6 worm cellular contexts compared by ENCODE assay signal in genomic region chrIII:299220-299619, ce11.
TF ChIP-seq lines count a peak whose summit lies in the region.

No protein-coding gene starts in this region.

TF ChIP-seq in whole organism, L1 larva, 84 proteins besides CTCF, POLR2A, EP300 and RAD21:
- TF ChIP-seq lin-15B (tag; optimal IDR thresholded peaks at IDR 0.05; lab: Kevin White, UChicago): no peak
- no peak for TF ChIP-seq pqm-1 (tag; optimal IDR thresholded peaks at IDR 0.05; lab: Kevin White, UChicago)
- TF ChIP-seq elt-2 (tag; optimal IDR thresholded peaks at IDR 0.05; lab: Kevin White, UChicago): peak; percentile 43
- TF ChIP-seq unc-30 (tag; optimal IDR thresholded peaks at IDR 0.05; lab: Kevin White, UChicago): no peak
- TF ChIP-seq tbx-2 (tag; optimal IDR thresholded peaks at IDR 0.05; lab: Kevin White, UChicago): no peak
- no peak for TF ChIP-seq nhr-28 (tag; optimal IDR thresholded peaks at IDR 0.05; lab: Kevin White, UChicago)
- no peak for TF ChIP-seq tlp-1 (tag; optimal IDR thresholded peaks at IDR 0.05; lab: Kevin White, UChicago)

TF ChIP-seq in whole organism, L2 larva, 48 proteins besides CTCF, POLR2A, EP300 and RAD21:
- peak; percentile 5 for TF ChIP-seq crh-2 (tag; optimal IDR thresholded peaks at IDR 0.05; lab: Kevin White, UChicago)
- TF ChIP-seq fos-1 (tag; optimal IDR thresholded peaks at IDR 0.05; lab: Kevin White, UChicago): peak; percentile 74
- no peak for TF ChIP-seq ZK546.5 (tag; optimal IDR thresholded peaks at IDR 0.05; lab: Kevin White, UChicago)
- TF ChIP-seq C34F6.9 (tag; optimal IDR thresholded peaks at IDR 0.05; lab: Kevin White, UChicago): no peak

TF ChIP-seq in whole organism, L3 larva, 47 proteins besides CTCF, POLR2A, EP300 and RAD21:
- TF ChIP-seq mml-1 (tag; optimal IDR thresholded peaks at IDR 0.05; lab: Kevin White, UChicago) (no peak), elt-2 (tag; optimal IDR thresholded peaks at IDR 0.05; lab: Kevin White, UChicago) (peak; percentile 82), pqm-1 (tag; optimal IDR thresholded peaks at IDR 0.05; lab: Kevin White, UChicago) (peak; percentile 36)
TF ChIP-seq in whole organism, L3 larva: peak in this region for 2.

TF ChIP-seq in whole organism, L4 larva, 104 proteins besides CTCF, POLR2A, EP300 and RAD21:
- TF ChIP-seq nhr-111 (GFP tag; optimal IDR thresholded peaks at IDR 0.05; lab: Kevin White, UChicago) (no peak), daf-16 (GFP tag; optimal IDR thresholded peaks at IDR 0.05; lab: Kevin White, UChicago) (no peak), daf-16 (tag; optimal IDR thresholded peaks at IDR 0.05; lab: Kevin White, UChicago) (peak; percentile 32), pqm-1 (tag; optimal IDR thresholded peaks at IDR 0.05; lab: Kevin White, UChicago) (peak; percentile 72), nhr-28 (tag; optimal IDR thresholded peaks at IDR 0.05; lab: Kevin White, UChicago) (peak; percentile 70), lin-13 (GFP tag; optimal IDR thresholded peaks at IDR 0.05; lab: Kevin White, UChicago) (no peak), dve-1 (tag; optimal IDR thresholded peaks at IDR 0.05; lab: Kevin White, UChicago; ENCODE audit: insufficient read depth) (peak; percentile 44), ceh-44 (GFP tag; IDR thresholded peaks at IDR 0.05; lab: Robert Waterston, UW) (no peak), hlh-11 (tag; optimal IDR thresholded peaks at IDR 0.05; lab: Kevin White, UChicago) (peak; percentile 17), spr-3 (GFP tag; optimal IDR thresholded peaks at IDR 0.05; lab: Kevin White, UChicago) (no peak), duxl-1 (tag; optimal IDR thresholded peaks at IDR 0.05; lab: Kevin White, UChicago; ENCODE audit: poor library complexity) (no peak), dpl-1 (GFP tag; optimal IDR thresholded peaks at IDR 0.05; lab: Kevin White, UChicago) (no peak), dmd-6 (GFP tag; IDR thresholded peaks at IDR 0.05; lab: Robert Waterston, UW) (peak; percentile 15; the same call in 1 of the 2 replicates)
TF ChIP-seq in whole organism, L4 larva: peak in this region for 6.

TF ChIP-seq in whole organism, late embryonic, 69 proteins besides CTCF, POLR2A, EP300 and RAD21:
- peak; percentile 61 for TF ChIP-seq elt-2 (tag; optimal IDR thresholded peaks at IDR 0.05; lab: Kevin White, UChicago)
- TF ChIP-seq ztf-16 (tag; optimal IDR thresholded peaks at IDR 0.05; lab: Kevin White, UChicago): no peak
- TF ChIP-seq unc-55 (GFP tag; optimal IDR thresholded peaks at IDR 0.05; lab: Kevin White, UChicago): no peak

TF ChIP-seq in whole organism, young adult, 124 proteins besides CTCF, POLR2A, EP300 and RAD21:
- TF ChIP-seq nhr-80 (tag; optimal IDR thresholded peaks at IDR 0.05; lab: Kevin White, UChicago) (peak; percentile 65), hmg-1.2 (GFP tag; IDR thresholded peaks at IDR 0.05; lab: Robert Waterston, UW) (no peak), ztf-26 (tag; optimal IDR thresholded peaks at IDR 0.05; lab: Kevin White, UChicago) (no peak)
